Fruit fly (Drosophila melanogaster) whole organism, embryonic: Measurements from ENCODE around the gene Rtnl1.

ENCODE experiments used
- Asciz ChIP-seq: fragments of 200-800 bp; sonication (Bioruptor generic); optimal IDR thresholded peaks from 2 replicates; lab custom pipeline; 2017; ENCODE audit warnings: missing biosample characterization, mild to moderate bottlenecking, missing genetic modification characterization, missing genetic modification reagents
- BEAF-32 ChIP-seq: fragments of 200-800 bp; sonication (Bioruptor generic); optimal IDR thresholded peaks from 3 replicates; lab custom pipeline; 2017; ENCODE audit warnings: missing biosample characterization, missing genetic modification characterization, mild to moderate bottlenecking, moderate library complexity, missing genetic modification reagents
- Bgb ChIP-seq: fragments of 200-800 bp; sonication (Bioruptor generic); IDR thresholded peaks from 2 replicates; pipeline ENCODE4 v1.3.6; 2022; ENCODE audit warnings: missing biosample characterization, missing genetic modification characterization; ENCODE audit not compliant: partially characterized antibody
- CG12071 ChIP-seq: fragments of 200-800 bp; sonication (Bioruptor generic); optimal IDR thresholded peaks from 3 replicates; lab custom pipeline; 2018; ENCODE audit warnings: missing biosample characterization, mild to moderate bottlenecking, missing genetic modification characterization
- CG12744 ChIP-seq: fragments of 200-800 bp; sonication (Bioruptor generic); optimal IDR thresholded peaks from 2 replicates; lab custom pipeline; 2016; ENCODE audit warnings: missing biosample characterization, missing genetic modification characterization
- CG12942 ChIP-seq: fragments of 200-800 bp; sonication (Bioruptor generic); optimal IDR thresholded peaks from 3 replicates; lab custom pipeline; 2016; ENCODE audit warnings: missing biosample characterization, missing genetic modification characterization
- CG13287 ChIP-seq: fragments of 200-800 bp; sonication (Bioruptor generic); IDR thresholded peaks from 2 replicates; pipeline ENCODE4 v1.3.6; 2022; ENCODE audit warnings: missing biosample characterization, missing genetic modification characterization; ENCODE audit not compliant: partially characterized antibody
- CG1647 ChIP-seq: fragments of 200-800 bp; sonication (Bioruptor generic); optimal IDR thresholded peaks from 3 replicates; lab custom pipeline; 2016; ENCODE audit warnings: missing biosample characterization, missing genetic modification characterization
- CG30020 ChIP-seq: fragments of 200-800 bp; optimal IDR thresholded peaks from 2 replicates; lab custom pipeline; 2019; ENCODE audit warnings: missing biosample characterization, mild to moderate bottlenecking, missing genetic modification characterization, moderate library complexity
- CG32532 ChIP-seq: fragments of 200-800 bp; sonication (Bioruptor generic); IDR thresholded peaks from 2 replicates; pipeline ENCODE4 v1.3.6; 2022; ENCODE audit warnings: missing biosample characterization, missing genetic modification characterization
- CG6654 ChIP-seq: fragments of 200-800 bp; sonication (Bioruptor generic); optimal IDR thresholded peaks from 2 replicates; lab custom pipeline; 2017; ENCODE audit warnings: missing biosample characterization, mild to moderate bottlenecking, missing genetic modification characterization
- CG7928 ChIP-seq: fragments of 200-800 bp; sonication (Bioruptor generic); optimal IDR thresholded peaks from 2 replicates; lab custom pipeline; 2017; ENCODE audit warnings: missing biosample characterization, mild to moderate bottlenecking, missing genetic modification characterization
- CG7963 ChIP-seq: fragments of 200-800 bp; sonication (Bioruptor generic); IDR thresholded peaks from 3 replicates; pipeline ENCODE4 v1.3.6; 2022; ENCODE audit warnings: missing biosample characterization, missing genetic modification characterization; ENCODE audit not compliant: partially characterized antibody
- CG8089 ChIP-seq: fragments of 200-800 bp; sonication (Bioruptor generic); optimal IDR thresholded peaks from 3 replicates; lab custom pipeline; 2016; ENCODE audit warnings: missing biosample characterization, missing genetic modification characterization
- CG8478 ChIP-seq: fragments of >200 bp; optimal IDR thresholded peaks from 2 replicates; lab custom pipeline; 2018
- Dll ChIP-seq: fragments of 200-800 bp; sonication (Bioruptor generic); IDR thresholded peaks from 4 replicates; pipeline ENCODE4 v1.3.6; 2022; ENCODE audit warnings: missing biosample characterization, missing genetic modification characterization; ENCODE audit not compliant: partially characterized antibody
- Doc3 ChIP-seq: fragments of 200-800 bp; sonication (Bioruptor generic); IDR thresholded peaks from 3 replicates; pipeline ENCODE4 v1.3.6; 2022; ENCODE audit warnings: missing biosample characterization, missing genetic modification characterization; ENCODE audit not compliant: partially characterized antibody
- Dp ChIP-seq: fragments of 200-800 bp; sonication (Bioruptor generic); optimal IDR thresholded peaks from 2 replicates; lab custom pipeline; 2018; ENCODE audit warnings: missing biosample characterization, mild to moderate bottlenecking, missing genetic modification characterization, moderate library complexity
- E2f2 ChIP-seq: fragments of 200-800 bp; sonication (Bioruptor generic); IDR thresholded peaks from 2 replicates; pipeline ENCODE4 v1.3.6; 2022; ENCODE audit warnings: missing biosample characterization, missing genetic modification characterization
- HLH4C ChIP-seq: fragments of 200-800 bp; sonication (Bioruptor generic); IDR thresholded peaks from 3 replicates; pipeline ENCODE4 v1.3.6; 2022; ENCODE audit warnings: missing biosample characterization, missing genetic modification characterization; ENCODE audit not compliant: partially characterized antibody
- Kr ChIP-seq: fragments of 200-800 bp; sonication (Bioruptor generic); optimal IDR thresholded peaks from 2 replicates; lab custom pipeline; 2017; ENCODE audit warnings: missing biosample characterization, mild to moderate bottlenecking, missing genetic modification characterization
- MBD-R2 ChIP-seq: fragments of 200-800 bp; sonication (Bioruptor generic); IDR thresholded peaks from 2 replicates; pipeline ENCODE4 v1.3.6; 2022; ENCODE audit warnings: missing biosample characterization, missing genetic modification characterization
- Oaz ChIP-seq: fragments of 200-800 bp; sonication (Bioruptor generic); IDR thresholded peaks from 2 replicates; pipeline ENCODE4 v1.3.6; 2022; ENCODE audit warnings: missing biosample characterization, missing genetic modification characterization
- Scr ChIP-seq: fragments of 200-800 bp; sonication (Bioruptor generic); IDR thresholded peaks from 2 replicates; pipeline ENCODE4 v1.3.6; 2022; ENCODE audit warnings: missing biosample characterization, missing genetic modification characterization; ENCODE audit not compliant: partially characterized antibody
- Stat92E ChIP-seq, 3 experiments: fragments of >200 bp in 2 of 3; fragments of 200-800 bp in 1 of 3; sonication (Bioruptor generic) in 1 of 3; optimal IDR thresholded peaks; 2 replicates each; lab custom pipeline; 2017 to 2019; ENCODE audit warnings: missing biosample characterization in 3 of 3, missing genetic modification characterization in 3 of 3, mild to moderate bottlenecking in 1 of 3, moderate library complexity in 1 of 3
- amos ChIP-seq: fragments of 200-800 bp; sonication (Bioruptor generic); IDR thresholded peaks from 2 replicates; pipeline ENCODE4 v1.3.6; 2022; ENCODE audit warnings: missing biosample characterization, missing genetic modification characterization; ENCODE audit not compliant: partially characterized antibody
- ash1 ChIP-seq: fragments of 200-800 bp; sonication (Bioruptor generic); optimal IDR thresholded peaks from 2 replicates; lab custom pipeline; 2018; ENCODE audit warnings: missing biosample characterization, mild to moderate bottlenecking, missing genetic modification characterization
- bbx ChIP-seq: fragments of 200-800 bp; sonication (Bioruptor generic); IDR thresholded peaks from 2 replicates; pipeline ENCODE4 v1.3.6; 2022; ENCODE audit warnings: missing biosample characterization, missing genetic modification characterization; ENCODE audit not compliant: partially characterized antibody
- chm ChIP-seq: fragments of 200-800 bp; sonication (Bioruptor generic); IDR thresholded peaks from 2 replicates; pipeline ENCODE4 v1.3.6; 2022; ENCODE audit warnings: missing biosample characterization, missing genetic modification characterization
- emc ChIP-seq: fragments of 200-800 bp; sonication (Bioruptor generic); optimal IDR thresholded peaks from 2 replicates; lab custom pipeline; 2016; ENCODE audit warnings: missing biosample characterization, missing genetic modification characterization
- fd3F ChIP-seq: fragments of 200-800 bp; sonication (Bioruptor generic); optimal IDR thresholded peaks from 2 replicates; lab custom pipeline; 2018; ENCODE audit warnings: missing biosample characterization, mild to moderate bottlenecking, missing genetic modification characterization, moderate library complexity
- gem ChIP-seq: fragments of 200-800 bp; sonication (Bioruptor generic); optimal IDR thresholded peaks from 2 replicates; lab custom pipeline; 2019; ENCODE audit warnings: missing biosample characterization, mild to moderate bottlenecking, missing genetic modification characterization, moderate library complexity
- gfzf ChIP-seq: fragments of 200-800 bp; sonication (Bioruptor generic); optimal IDR thresholded peaks from 2 replicates; lab custom pipeline; 2016; ENCODE audit warnings: missing biosample characterization, mild to moderate bottlenecking, missing genetic modification characterization, moderate library complexity
- hb ChIP-seq: fragments of 200-800 bp; sonication (Bioruptor generic); IDR thresholded peaks from 3 replicates; pipeline ENCODE4 v1.3.6; 2022; ENCODE audit warnings: missing biosample characterization, missing genetic modification characterization; ENCODE audit not compliant: partially characterized antibody
- hbn ChIP-seq: fragments of 200-800 bp; sonication (Bioruptor generic); IDR thresholded peaks from 2 replicates; pipeline ENCODE4 v1.3.6; 2022; ENCODE audit warnings: missing biosample characterization, missing genetic modification characterization; ENCODE audit not compliant: partially characterized antibody
- inv ChIP-seq: fragments of 200-800 bp; sonication (Bioruptor generic); IDR thresholded peaks from 2 replicates; pipeline ENCODE4 v1.3.6; 2022; ENCODE audit warnings: missing biosample characterization, missing genetic modification characterization; ENCODE audit not compliant: partially characterized antibody
- kni ChIP-seq: fragments of 200-800 bp; sonication (Bioruptor generic); optimal IDR thresholded peaks from 3 replicates; lab custom pipeline; 2017; ENCODE audit warnings: mild to moderate bottlenecking, missing biosample characterization, missing genetic modification reagents, missing genetic modification characterization
- knrl ChIP-seq: fragments of 200-800 bp; sonication (Bioruptor generic); IDR thresholded peaks from 3 replicates; pipeline ENCODE4 v1.3.6; 2022; ENCODE audit warnings: missing biosample characterization, missing genetic modification characterization; ENCODE audit not compliant: partially characterized antibody
- mld ChIP-seq: fragments of 200-800 bp; sonication (Bioruptor generic); IDR thresholded peaks from 3 replicates; pipeline ENCODE4 v1.3.6; 2022; ENCODE audit warnings: missing biosample characterization, missing genetic modification characterization; ENCODE audit not compliant: partially characterized antibody
- odd ChIP-seq: fragments of 200-800 bp; sonication (Bioruptor generic); optimal IDR thresholded peaks from 2 replicates; lab custom pipeline; 2017; ENCODE audit warnings: missing biosample characterization, mild to moderate bottlenecking, missing genetic modification characterization
- pb ChIP-seq: fragments of 200-800 bp; sonication (Bioruptor generic); optimal IDR thresholded peaks from 3 replicates; lab custom pipeline; 2016; ENCODE audit warnings: missing biosample characterization, missing genetic modification characterization
- pzg ChIP-seq: fragments of 200-800 bp; sonication (Bioruptor generic); optimal IDR thresholded peaks from 3 replicates; lab custom pipeline; 2018; ENCODE audit warnings: missing biosample characterization, mild to moderate bottlenecking, missing genetic modification characterization, moderate library complexity
- row ChIP-seq: fragments of 200-800 bp; sonication (Bioruptor generic); IDR thresholded peaks from 3 replicates; pipeline ENCODE4 v1.3.6; 2022; ENCODE audit warnings: missing biosample characterization, missing genetic modification characterization
- sqz ChIP-seq: fragments of 200-800 bp; sonication (Bioruptor generic); optimal IDR thresholded peaks from 3 replicates; lab custom pipeline; 2018; ENCODE audit warnings: missing biosample characterization, mild to moderate bottlenecking, missing genetic modification characterization
- unc-4 ChIP-seq: fragments of 200-800 bp; sonication (Bioruptor generic); IDR thresholded peaks from 2 replicates; pipeline ENCODE4 v1.3.6; 2022; ENCODE audit warnings: missing biosample characterization, missing genetic modification characterization; ENCODE audit not compliant: partially characterized antibody
- vfl ChIP-seq: fragments of 200-800 bp; sonication (Bioruptor generic); optimal IDR thresholded peaks from 2 replicates; lab custom pipeline; 2016; ENCODE audit warnings: missing biosample characterization, missing genetic modification characterization
- vnd ChIP-seq: fragments of 200-800 bp; sonication (Bioruptor generic); IDR thresholded peaks from 3 replicates; pipeline ENCODE4 v1.3.6; 2022; ENCODE audit warnings: missing biosample characterization, missing genetic modification characterization; ENCODE audit not compliant: partially characterized antibody
- zf30C ChIP-seq: fragments of 200-800 bp; sonication (Bioruptor generic); optimal IDR thresholded peaks from 3 replicates; lab custom pipeline; 2018; ENCODE audit warnings: missing biosample characterization, mild to moderate bottlenecking, missing genetic modification characterization

The Rtnl1 gene

dm6 chr2L:5058094-5058493 lies 48.6 kb upstream of the Rtnl1 start, which contains the start of gene Nepl3:
Gene Nepl3 (minus strand): TSS chr2L:5058248.
- TF ChIP-seq fd3F (GFP tag; lab: Kevin White, UChicago) = no peak
- TF ChIP-seq CG1647 = no peak
- peak; percentile 37; the same call in 2 of the 3 replicates for TF ChIP-seq row (GFP tag; lab: Robert Waterston, UW)
- TF ChIP-seq CG7963 (GFP tag; lab: Robert Waterston, UW) = no peak
- no peak for TF ChIP-seq vfl
- TF ChIP-seq CG6654 (GFP tag; lab: Kevin White, UChicago) = no peak
- peak; percentile 53 for TF ChIP-seq MBD-R2 (GFP tag; lab: Robert Waterston, UW)
- TF ChIP-seq odd (GFP tag; lab: Kevin White, UChicago) = no peak
- TF ChIP-seq Scr (GFP tag; lab: Robert Waterston, UW) = peak; percentile 69
- no peak for TF ChIP-seq mld (GFP tag; lab: Robert Waterston, UW)
- TF ChIP-seq emc (GFP tag; lab: Kevin White, UChicago) = no peak
- no peak for TF ChIP-seq Kr
- peak; percentile 65 for TF ChIP-seq Doc3 (GFP tag; lab: Robert Waterston, UW)
- no peak for TF ChIP-seq CG8478 (lab: Kevin White, UChicago)
- TF ChIP-seq Dp (GFP tag; lab: Kevin White, UChicago) = peak; percentile 41
- TF ChIP-seq inv = peak; percentile 23; the same call in 1 of the 2 replicates
- TF ChIP-seq bbx (GFP tag; lab: Robert Waterston, UW) = peak; percentile 28; the same call in 1 of the 2 replicates
- TF ChIP-seq CG12744 (GFP tag; lab: Kevin White, UChicago) = no peak
- TF ChIP-seq BEAF-32 (GFP tag; lab: Kevin White, UChicago) = peak; percentile 65
- no peak for TF ChIP-seq CG32532 (GFP tag; lab: Robert Waterston, UW)
- TF ChIP-seq E2f2 = peak; percentile 56; the same call in 1 of the 2 replicates
- peak; percentile 22; the same call in 1 of the 3 replicates for TF ChIP-seq knrl (GFP tag; lab: Robert Waterston, UW)
- no peak for TF ChIP-seq kni (GFP tag; lab: Kevin White, UChicago)
- peak; percentile 47; the same call in 1 of the 2 replicates for TF ChIP-seq Bgb
- peak; percentile 80 for TF ChIP-seq CG13287 (GFP tag; lab: Robert Waterston, UW)
- no peak for TF ChIP-seq chm (GFP tag; lab: Robert Waterston, UW)
- TF ChIP-seq pb = no peak
- TF ChIP-seq Stat92E (GFP tag; optimal IDR thresholded peaks at IDR 0.05; lab: Kevin White, UChicago) = no peak
- TF ChIP-seq CG8089 (GFP tag; lab: Kevin White, UChicago) = no peak
- no peak for TF ChIP-seq Asciz (GFP tag; lab: Kevin White, UChicago)
- TF ChIP-seq CG12071 (GFP tag; lab: Kevin White, UChicago) = no peak
- TF ChIP-seq gem (tag; lab: Kevin White, UChicago) = no peak
- peak; percentile 65 for TF ChIP-seq gfzf (GFP tag; lab: Kevin White, UChicago)
- no peak for TF ChIP-seq CG30020 (tag; lab: Kevin White, UChicago)
- TF ChIP-seq ash1 (GFP tag; lab: Kevin White, UChicago) = no peak
- 0 out of 2 replicates have a peak, but pooled peaks have one; percentile 51 for TF ChIP-seq hbn (GFP tag; lab: Robert Waterston, UW)
- TF ChIP-seq CG12942 = no peak
- TF ChIP-seq unc-4 (GFP tag; lab: Robert Waterston, UW) = peak; percentile 69
- peak; percentile 69 for TF ChIP-seq Dll (GFP tag; lab: Robert Waterston, UW)
- TF ChIP-seq amos (GFP tag; lab: Robert Waterston, UW) = peak; percentile 51; the same call in 1 of the 2 replicates
- peak; percentile 28 for TF ChIP-seq pzg (GFP tag; lab: Kevin White, UChicago)
- peak; percentile 44; the same call in 1 of the 3 replicates for TF ChIP-seq HLH4C (GFP tag; lab: Robert Waterston, UW)
- TF ChIP-seq sqz (GFP tag; lab: Kevin White, UChicago) = peak; percentile 12
- TF ChIP-seq zf30C = no peak
- no peak for TF ChIP-seq Oaz (GFP tag; lab: Robert Waterston, UW)
- no peak for TF ChIP-seq CG7928 (GFP tag; lab: Kevin White, UChicago)
- TF ChIP-seq vnd = peak; percentile 44; the same call in 1 of the 3 replicates
- no peak for TF ChIP-seq hb (GFP tag; lab: Robert Waterston, UW)
